Worm (Caenorhabditis elegans): ENCODE results near the gene M151.3.

M151.3 gene

DNA sequence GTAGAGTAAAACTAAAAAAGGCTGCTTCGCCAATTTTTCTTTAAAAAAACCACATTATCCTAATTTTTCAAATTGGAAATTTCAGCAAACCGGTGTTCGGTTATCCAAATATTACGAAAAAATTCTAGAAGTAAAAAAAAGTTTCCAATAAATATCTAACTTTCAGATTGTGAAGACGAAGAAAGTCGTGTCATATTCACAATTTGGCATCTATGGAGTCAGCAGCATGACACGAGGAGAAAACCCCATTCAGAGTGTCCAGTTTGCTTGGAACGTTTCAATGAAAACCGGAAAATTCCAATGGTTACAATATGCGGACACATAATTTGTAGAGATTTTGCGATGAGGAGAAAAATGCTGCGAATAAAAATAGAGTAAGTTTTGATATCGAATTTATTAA is 31.6 kb upstream of the M151.3 start, which contains the start of gene Y49F6A.12:
Gene Y49F6A.12 (plus strand): TSS at position 301 of the 400 bp plus-strand sequence.
- TF ChIP-seq ceh-43 (GFP tag; optimal IDR thresholded peaks at IDR 0.05) (no peak), bed-3 (GFP tag; optimal IDR thresholded peaks at IDR 0.05) (no peak), mls-2 (tag; optimal IDR thresholded peaks at IDR 0.05) (no peak), cnd-1 (tag; optimal IDR thresholded peaks at IDR 0.05) (no peak), ces-1 (GFP tag; optimal IDR thresholded peaks at IDR 0.05) (no peak), nhr-2 (tag; optimal IDR thresholded peaks at IDR 0.05) (no peak)

DNA sequence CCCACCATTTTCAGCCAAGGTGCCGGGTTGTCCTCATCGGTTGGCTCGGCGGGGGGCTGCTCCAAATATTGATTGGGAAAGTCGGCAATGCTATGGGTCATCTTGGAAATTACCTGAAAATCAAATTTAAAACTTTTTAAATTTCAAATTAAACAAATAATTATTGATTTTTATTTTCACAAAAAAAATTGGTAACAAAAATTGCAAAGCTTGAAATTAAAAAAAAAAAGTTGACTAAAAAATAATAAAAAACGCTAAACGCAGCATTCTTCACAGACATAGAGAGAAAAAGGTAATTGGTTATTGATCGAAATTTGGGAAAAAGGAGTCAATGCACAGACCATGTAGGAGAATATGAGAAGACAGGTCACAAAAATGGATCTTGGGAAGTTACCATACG is 28.3 kb upstream of the M151.3 start, which contains the start of gene Y49F6A.11:
Gene Y49F6A.11 (minus strand): TSS at position 101 of the 400 bp plus-strand sequence.
- no peak for TF ChIP-seq ces-1 (GFP tag; optimal IDR thresholded peaks at IDR 0.05)
- no peak for TF ChIP-seq mls-2 (tag; optimal IDR thresholded peaks at IDR 0.05)
- TF ChIP-seq mab-5 (tag; optimal IDR thresholded peaks at IDR 0.05) = no peak
- no peak for TF ChIP-seq unc-62 (GFP tag; optimal IDR thresholded peaks at IDR 0.05)
- no peak for TF ChIP-seq ham-2 (GFP tag; optimal IDR thresholded peaks at IDR 0.05)
- no peak for TF ChIP-seq tbx-8 (GFP tag; optimal IDR thresholded peaks at IDR 0.05)
- TF ChIP-seq unc-39 (tag; optimal IDR thresholded peaks at IDR 0.05) = no peak
- no peak for TF ChIP-seq elt-3 (tag; optimal IDR thresholded peaks at IDR 0.05)
- no peak for TF ChIP-seq mep-1 (tag; optimal IDR thresholded peaks at IDR 0.05)
- TF ChIP-seq unc-120 (tag; optimal IDR thresholded peaks at IDR 0.05; ENCODE audit: poor library complexity, severe bottlenecking) = no peak
- no peak for TF ChIP-seq ztf-11 (tag; optimal IDR thresholded peaks at IDR 0.05)
- TF ChIP-seq nhr-28 (tag; optimal IDR thresholded peaks at IDR 0.05) = no peak
- no peak for TF ChIP-seq pha-4 (tag; optimal IDR thresholded peaks at IDR 0.05)
- no peak for TF ChIP-seq blmp-1 (tag; optimal IDR thresholded peaks at IDR 0.05)
- no peak for TF ChIP-seq ceh-43 (GFP tag; optimal IDR thresholded peaks at IDR 0.05)
- no peak for TF ChIP-seq hlh-1 (tag; optimal IDR thresholded peaks at IDR 0.05)
- TF ChIP-seq flh-1 (GFP tag; optimal IDR thresholded peaks at IDR 0.05) = no peak

DNA sequence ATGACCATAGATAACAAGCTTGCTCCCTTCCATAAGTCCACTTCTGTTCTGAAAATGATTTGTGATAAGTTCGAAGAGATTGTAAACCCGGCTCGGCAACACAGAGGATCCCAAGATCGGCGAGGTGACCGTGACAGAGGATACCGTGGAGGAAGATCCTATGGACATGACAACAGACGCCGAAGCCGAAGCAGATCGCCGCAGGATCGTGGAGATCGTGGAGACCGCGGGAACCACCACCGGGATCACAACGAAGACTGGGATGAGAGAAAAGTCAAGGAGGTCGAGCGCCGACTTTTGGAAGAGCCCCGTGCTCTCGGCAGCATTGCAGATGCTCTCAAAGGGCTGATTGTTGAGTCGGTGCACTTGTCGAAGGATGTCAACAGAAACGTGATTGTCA is 22.4 kb upstream of the M151.3 start:
- TF ChIP-seq unc-39 (tag; optimal IDR thresholded peaks at IDR 0.05) = no peak

DNA sequence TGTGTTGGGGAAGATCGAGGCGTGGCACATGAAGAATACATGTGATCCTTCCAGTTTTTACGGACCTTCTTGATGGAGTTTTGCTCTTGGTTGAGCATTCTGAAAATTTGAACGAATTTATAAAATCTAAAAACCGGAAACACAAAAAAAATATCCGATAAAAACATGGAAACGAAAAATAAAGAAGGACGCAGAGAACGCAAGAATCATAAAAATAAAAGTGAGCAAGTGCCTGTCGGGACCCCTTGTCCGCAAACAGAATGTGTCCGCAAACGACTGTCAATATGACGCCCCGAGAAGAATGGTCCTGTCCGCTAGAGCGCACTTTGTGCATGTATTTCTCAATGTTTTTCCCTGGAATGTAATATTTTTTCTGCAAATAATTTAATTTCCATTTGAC is 17.2 kb upstream of the M151.3 start, which contains the start of gene Y49F6A.5:
Gene Y49F6A.5 (minus strand): TSS at position 101 of the 400 bp plus-strand sequence.
- TF ChIP-seq nhr-28 (tag; optimal IDR thresholded peaks at IDR 0.05) (no peak), mls-2 (tag; optimal IDR thresholded peaks at IDR 0.05) (no peak), mep-1 (tag; optimal IDR thresholded peaks at IDR 0.05) (no peak), drap-1 (GFP tag; optimal IDR thresholded peaks at IDR 0.05) (no peak), sptf-1 (tag; optimal IDR thresholded peaks at IDR 0.05) (no peak), zip-8 (tag; optimal IDR thresholded peaks at IDR 0.05) (no peak), tbx-8 (GFP tag; optimal IDR thresholded peaks at IDR 0.05) (no peak), nhr-2 (tag; optimal IDR thresholded peaks at IDR 0.05) (no peak), mab-5 (tag; optimal IDR thresholded peaks at IDR 0.05) (no peak), hlh-1 (tag; optimal IDR thresholded peaks at IDR 0.05) (no peak), snpc-4 (tag; optimal IDR thresholded peaks at IDR 0.05) (no peak), ceh-43 (GFP tag; optimal IDR thresholded peaks at IDR 0.05) (no peak)

DNA sequence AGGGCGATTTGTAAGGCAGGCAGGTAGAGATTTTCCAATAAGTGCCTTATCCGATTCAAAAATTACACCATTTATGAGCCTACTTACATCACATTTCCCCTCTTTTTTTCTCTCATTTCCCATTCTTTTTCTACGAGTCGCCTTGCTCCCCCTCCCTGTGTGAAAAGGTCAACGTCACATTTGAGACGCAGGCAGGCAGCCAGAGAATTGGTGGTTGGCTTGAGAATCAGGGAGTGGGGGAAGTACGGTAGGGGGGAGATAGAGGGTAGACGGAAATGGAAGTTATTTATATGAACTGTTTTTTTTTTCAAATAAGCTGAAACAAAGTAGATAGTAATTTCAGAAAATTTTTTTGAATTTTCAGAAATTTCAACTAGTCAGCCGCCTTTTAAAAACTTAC is 10.4 kb upstream of the M151.3 start:
- TF ChIP-seq lin-32 (GFP tag; optimal IDR thresholded peaks at IDR 0.05) = no peak
- TF ChIP-seq cnd-1 (tag; optimal IDR thresholded peaks at IDR 0.05) = no peak
- peak; percentile 31 for TF ChIP-seq sptf-1 (tag; optimal IDR thresholded peaks at IDR 0.05)

DNA sequence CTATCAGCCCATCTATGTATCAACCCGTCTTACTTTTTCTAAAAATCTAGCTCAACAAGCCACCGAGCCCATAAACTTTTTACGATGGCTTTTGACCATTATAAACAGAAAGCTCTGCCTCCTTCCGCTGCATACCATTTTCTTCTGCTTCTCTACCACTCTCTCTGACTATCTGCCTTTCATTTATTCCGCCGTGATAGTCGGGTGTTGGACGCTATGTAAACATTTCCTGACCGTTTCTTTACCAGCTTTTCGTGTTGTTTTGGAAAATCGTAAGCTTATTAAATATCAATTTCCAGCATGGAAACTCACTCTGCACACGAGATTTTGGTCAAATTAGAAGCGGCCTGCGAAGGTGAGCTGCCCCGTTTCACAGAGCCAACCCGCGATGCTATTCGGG is 9.5 kb upstream of the M151.3 start, which contains the start of gene F40E12.1:
Gene F40E12.1 (plus strand): TSS at position 301 of the 400 bp plus-strand sequence.
- TF ChIP-seq unc-120 (tag; optimal IDR thresholded peaks at IDR 0.05; ENCODE audit: poor library complexity, severe bottlenecking) = no peak
- TF ChIP-seq zip-8 (tag; optimal IDR thresholded peaks at IDR 0.05) = no peak

DNA sequence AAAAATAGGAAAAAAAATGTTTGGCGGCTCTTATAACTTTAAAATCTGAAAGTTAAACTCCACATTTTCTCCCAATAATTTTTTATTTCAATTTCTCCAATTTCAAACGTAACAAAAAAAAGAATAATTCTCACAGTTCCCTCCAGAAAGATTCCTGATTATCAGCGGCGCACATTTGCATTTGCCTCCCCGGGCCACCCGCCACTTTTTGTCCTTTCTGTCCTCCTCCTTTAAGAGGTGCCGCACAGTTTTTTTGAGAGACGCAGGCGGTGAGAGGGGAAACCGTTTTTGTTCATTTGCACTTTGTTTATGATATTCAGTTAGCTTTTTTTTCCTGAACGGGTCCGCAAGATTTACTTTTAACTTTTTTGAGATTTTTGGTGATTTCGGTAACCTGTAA is 6.1 kb upstream of the M151.3 start:
- TF ChIP-seq nhr-2 (tag; optimal IDR thresholded peaks at IDR 0.05) (no peak), mep-1 (tag; optimal IDR thresholded peaks at IDR 0.05) (peak; percentile 17)

DNA sequence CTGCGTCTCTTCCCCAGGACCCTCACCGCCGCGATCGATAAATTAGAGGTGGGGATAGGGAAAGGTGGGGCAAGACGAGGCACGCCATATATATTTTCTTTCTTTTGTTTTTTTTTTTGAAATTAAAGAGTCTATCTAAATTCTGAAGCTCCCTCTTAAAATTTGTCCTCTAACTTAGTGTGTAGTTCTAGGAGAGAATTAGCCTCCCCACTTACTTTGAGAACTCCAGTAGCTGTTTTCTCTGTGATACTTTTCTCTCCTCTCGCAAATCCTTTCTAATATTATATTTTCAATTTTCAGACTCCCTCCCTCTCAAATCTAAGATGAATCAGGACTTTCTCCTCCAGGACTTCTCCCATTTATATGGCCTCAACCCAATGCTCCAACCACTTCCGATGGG is 5.0 kb upstream of the M151.3 start, which contains the start of gene M151.7:
Gene M151.7 (plus strand): TSS at position 301 of the 400 bp plus-strand sequence.
- TF ChIP-seq unc-120 (tag; optimal IDR thresholded peaks at IDR 0.05; ENCODE audit: poor library complexity, severe bottlenecking) (no peak), blmp-1 (tag; optimal IDR thresholded peaks at IDR 0.05) (no peak), lsy-2 (tag; optimal IDR thresholded peaks at IDR 0.05) (no peak)
